Worm (Caenorhabditis elegans) whole organism, young adult: ENCODE measurements around the gene pgl-3.

Source experiments
- B0261.1 ChIP-seq: sonication (generic microtip); optimal IDR thresholded peaks from 2 replicates; lab custom pipeline; 2016; ENCODE audit warnings: mild to moderate bottlenecking, missing genetic modification characterization, moderate library complexity, missing compliant biosample characterization
- B0336.3 ChIP-seq: fragments of 200-800 bp; sonication (Bioruptor generic); IDR thresholded peaks from 2 replicates; pipeline ENCODE4 v1.3.6; 2022; ENCODE audit warnings: missing genetic modification characterization, missing compliant biosample characterization
- C06A6.2 ChIP-seq: fragments of 200-800 bp; sonication (Bioruptor generic); conservative IDR thresholded peaks from 2 replicates; pipeline ENCODE4 v1.3.6; 2022; ENCODE audit warnings: missing genetic modification characterization, missing compliant biosample characterization
- C17E4.6 ChIP-seq: fragments of 200-800 bp; sonication (Bioruptor generic); IDR thresholded peaks from 2 replicates; pipeline ENCODE4 v1.3.6; 2022; ENCODE audit warnings: missing genetic modification reagents, missing genetic modification characterization, missing compliant biosample characterization
- D2030.7 ChIP-seq: fragments of 200-800 bp; sonication (Bioruptor generic); IDR thresholded peaks from 2 replicates; pipeline ENCODE4 v1.3.6; 2022; ENCODE audit warnings: missing genetic modification reagents, missing genetic modification characterization, missing compliant biosample characterization
- F33H1.4 ChIP-seq: fragments of 200-800 bp; sonication (Bioruptor generic); IDR thresholded peaks from 2 replicates; pipeline ENCODE4 v1.3.6; 2022; ENCODE audit warnings: missing genetic modification reagents, missing genetic modification characterization, missing compliant biosample characterization
- F37B4.10 ChIP-seq: fragments of 200-800 bp; sonication (Bioruptor generic); IDR thresholded peaks from 2 replicates; pipeline ENCODE4 v1.3.6; 2022; ENCODE audit warnings: missing genetic modification characterization, missing compliant biosample characterization
- F39B2.1 ChIP-seq: fragments of 200-800 bp; sonication (Bioruptor generic); IDR thresholded peaks from 2 replicates; pipeline ENCODE4 v1.3.6; 2022; ENCODE audit warnings: missing genetic modification reagents, missing genetic modification characterization, missing compliant biosample characterization
- F52B5.7 ChIP-seq: sonication (generic microtip); optimal IDR thresholded peaks from 2 replicates; lab custom pipeline; 2016; ENCODE audit warnings: mild to moderate bottlenecking, missing genetic modification characterization, missing compliant biosample characterization
- Y79H2A.3 ChIP-seq: fragments of 200-800 bp; sonication (Bioruptor generic); conservative IDR thresholded peaks from 2 replicates; pipeline ENCODE4 v1.3.6; 2022; ENCODE audit warnings: missing genetic modification reagents, missing genetic modification characterization, missing compliant biosample characterization
- athp-1 ChIP-seq: sonication (generic microtip); optimal IDR thresholded peaks from 2 replicates; lab custom pipeline; 2017; ENCODE audit warnings: mild to moderate bottlenecking, missing genetic modification characterization, missing compliant biosample characterization
- attf-6 ChIP-seq: fragments of 200-800 bp; sonication (Bioruptor generic); IDR thresholded peaks from 2 replicates; pipeline ENCODE4 v1.3.6; 2022; ENCODE audit warnings: missing genetic modification reagents, missing genetic modification characterization, missing compliant biosample characterization
- cebp-2 ChIP-seq: fragments of 200-800 bp; sonication (Bioruptor generic); IDR thresholded peaks from 2 replicates; pipeline ENCODE4 v1.3.6; 2022; ENCODE audit warnings: missing genetic modification characterization, missing compliant biosample characterization
- ceh-91 ChIP-seq: fragments of 200-800 bp; sonication (Bioruptor generic); IDR thresholded peaks from 2 replicates; pipeline ENCODE4 v1.3.6; 2022; ENCODE audit warnings: missing genetic modification reagents, missing genetic modification characterization, missing compliant biosample characterization
- chd-7 ChIP-seq: sonication (generic microtip); optimal IDR thresholded peaks from 2 replicates; lab custom pipeline; 2016; ENCODE audit warnings: mild to moderate bottlenecking, missing genetic modification characterization, moderate library complexity, missing compliant biosample characterization
- die-1 ChIP-seq: sonication (generic microtip); optimal IDR thresholded peaks from 2 replicates; lab custom pipeline; 2016; ENCODE audit warnings: missing genotype, mild to moderate bottlenecking, missing genetic modification characterization, missing compliant biosample characterization
- dox-1 ChIP-seq: fragments of 200-800 bp; sonication (Bioruptor generic); IDR thresholded peaks from 2 replicates; pipeline ENCODE4 v1.3.6; 2022; ENCODE audit warnings: missing genetic modification reagents, missing genetic modification characterization, missing compliant biosample characterization
- dpl-1 ChIP-seq: fragments of 150-350 bp; optimal IDR thresholded peaks from 2 replicates; lab custom pipeline; 2014; ENCODE audit warnings: missing biosample characterization, missing genetic modification reagents, missing genetic modification characterization
- egl-44 ChIP-seq: fragments of 200-800 bp; sonication (Bioruptor generic); IDR thresholded peaks from 2 replicates; pipeline ENCODE4 v1.3.6; 2022; ENCODE audit warnings: missing genetic modification reagents, missing genetic modification characterization, missing compliant biosample characterization
- ekl-4 ChIP-seq: fragments of 200-800 bp; sonication (Bioruptor generic); IDR thresholded peaks from 2 replicates; pipeline ENCODE4 v1.3.6; 2022; ENCODE audit warnings: missing genetic modification reagents, missing genetic modification characterization, missing compliant biosample characterization
- hmg-20 ChIP-seq: fragments of 200-800 bp; sonication (Bioruptor generic); IDR thresholded peaks from 2 replicates; pipeline ENCODE4 v1.3.6; 2022; ENCODE audit warnings: missing genetic modification reagents, missing genetic modification characterization, missing compliant biosample characterization
- hsf-1 ChIP-seq: fragments of 200-800 bp; sonication (Bioruptor generic); IDR thresholded peaks from 2 replicates; pipeline ENCODE4 v1.3.6; 2022; ENCODE audit warnings: missing genetic modification reagents, missing genetic modification characterization, missing compliant biosample characterization
- lin-35 ChIP-seq, 3 experiments: fragments of 150-350 bp in 2 of 3; sonication (generic microtip) in 1 of 3; optimal IDR thresholded peaks; 2 replicates each; lab custom pipeline; 2014 to 2018; ENCODE audit warnings: missing biosample characterization in 3 of 3, missing genetic modification characterization in 3 of 3, missing genetic modification reagents in 3 of 3
- lin-40 ChIP-seq: sonication (generic microtip); optimal IDR thresholded peaks from 2 replicates; lab custom pipeline; 2016; ENCODE audit warnings: missing genetic modification characterization, mild to moderate bottlenecking, missing compliant biosample characterization, missing genotype, missing genetic modification reagents
- lin-54 ChIP-seq: fragments of 200-800 bp; sonication (Bioruptor generic); optimal IDR thresholded peaks from 2 replicates; lab custom pipeline; 2018; ENCODE audit warnings: mild to moderate bottlenecking, missing genetic modification characterization, missing compliant biosample characterization
- lir-1 ChIP-seq: fragments of 200-800 bp; sonication (Bioruptor generic); conservative IDR thresholded peaks from 2 replicates; pipeline ENCODE4 v1.3.6; 2022; ENCODE audit warnings: missing genetic modification reagents, missing genetic modification characterization, missing compliant biosample characterization
- lsl-1 ChIP-seq: fragments of 200-800 bp; sonication (Bioruptor generic); optimal IDR thresholded peaks from 2 replicates; lab custom pipeline; 2018; ENCODE audit warnings: mild to moderate bottlenecking, missing genetic modification characterization, moderate library complexity, missing compliant biosample characterization
- madf-10 ChIP-seq: sonication (generic microtip); optimal IDR thresholded peaks from 2 replicates; lab custom pipeline; 2016; ENCODE audit warnings: mild to moderate bottlenecking, missing genetic modification characterization, missing compliant biosample characterization
- mcd-1 ChIP-seq: fragments of 200-800 bp; sonication (Bioruptor generic); IDR thresholded peaks from 2 replicates; pipeline ENCODE4 v1.3.6; 2022; ENCODE audit warnings: missing genetic modification reagents, missing genetic modification characterization, missing compliant biosample characterization
- mel-28 ChIP-seq: sonication (generic microtip); optimal IDR thresholded peaks from 2 replicates; lab custom pipeline; 2016; ENCODE audit warnings: borderline replicate concordance, mild to moderate bottlenecking, missing genetic modification characterization, missing compliant biosample characterization
- pbrm-1 ChIP-seq: fragments of 200-800 bp; sonication (Bioruptor generic); IDR thresholded peaks from 2 replicates; pipeline ENCODE4 v1.3.6; 2022; ENCODE audit warnings: missing genetic modification reagents, missing genetic modification characterization, missing compliant biosample characterization
- rcor-1 ChIP-seq: fragments of 200-800 bp; sonication (Bioruptor generic); IDR thresholded peaks from 2 replicates; pipeline ENCODE4 v1.3.6; 2022; ENCODE audit warnings: missing genetic modification reagents, missing genetic modification characterization, missing compliant biosample characterization
- rec-8 ChIP-seq, 2 experiments: sonication (generic microtip); optimal IDR thresholded peaks; 2 replicates each; lab custom pipeline; 2016; ENCODE audit warnings: mild to moderate bottlenecking in 2 of 2, missing genetic modification characterization in 2 of 2, missing genetic modification reagents in 2 of 2, missing genotype in 2 of 2, missing biosample characterization in 1 of 2, missing compliant biosample characterization in 1 of 2, moderate library complexity in 1 of 2
- rpc-1 ChIP-seq, 2 experiments: fragments of 150-350 bp in 1 of 2; sonication (generic microtip) in 1 of 2; optimal IDR thresholded peaks; 2 replicates each; lab custom pipeline; 2014 to 2018; ENCODE audit warnings: missing biosample characterization in 1 of 2, missing genetic modification characterization in 1 of 2, missing genetic modification reagents in 1 of 2, missing genotype in 1 of 2
- sdz-38 ChIP-seq: sonication (generic microtip); optimal IDR thresholded peaks from 2 replicates; lab custom pipeline; 2016; ENCODE audit warnings: missing genotype, missing genetic modification characterization, missing compliant biosample characterization
- snpc-1.1 ChIP-seq: sonication (generic microtip); optimal IDR thresholded peaks from 2 replicates; lab custom pipeline; 2017; ENCODE audit warnings: missing genetic modification characterization, mild to moderate bottlenecking, missing compliant biosample characterization, antibody characterized with exemption, moderate library complexity, missing genotype, missing genetic modification reagents; ENCODE audit not compliant: insufficient read depth
- snpc-1.3 ChIP-seq: sonication (generic microtip); optimal IDR thresholded peaks from 2 replicates; lab custom pipeline; 2017; ENCODE audit warnings: missing genetic modification characterization, mild to moderate bottlenecking, missing compliant biosample characterization, antibody characterized with exemption, moderate library complexity, missing genotype, missing genetic modification reagents; ENCODE audit not compliant: insufficient read depth
- snpc-4 ChIP-seq, 5 experiments: fragments of 150-350 bp in 1 of 5; sonication (generic microtip) in 4 of 5; optimal IDR thresholded peaks; 2 replicates each; lab custom pipeline; 2014 to 2018; ENCODE audit warnings: missing genetic modification characterization in 5 of 5, missing biosample characterization in 3 of 5, antibody characterized with exemption in 2 of 5, mild to moderate bottlenecking in 2 of 5, missing compliant biosample characterization in 2 of 5, missing genotype in 2 of 5, moderate library complexity in 2 of 5, missing genetic modification reagents in 1 of 5
- tbp1 ChIP-seq: fragments of 200-800 bp; sonication (Bioruptor generic); optimal IDR thresholded peaks from 2 replicates; lab custom pipeline; 2018; ENCODE audit warnings: mild to moderate bottlenecking, missing genetic modification characterization, missing compliant biosample characterization
- tbx-9 ChIP-seq: sonication (generic microtip); optimal IDR thresholded peaks from 2 replicates; lab custom pipeline; 2016; ENCODE audit warnings: borderline replicate concordance, missing genetic modification characterization, inconsistent platforms, missing compliant biosample characterization
- tlf-1 ChIP-seq: fragments of 200-800 bp; sonication (Bioruptor generic); optimal IDR thresholded peaks from 2 replicates; lab custom pipeline; 2018; ENCODE audit warnings: mild to moderate bottlenecking, missing genetic modification characterization, missing compliant biosample characterization
- unc-130 ChIP-seq: sonication (generic microtip); optimal IDR thresholded peaks from 2 replicates; lab custom pipeline; 2016; ENCODE audit warnings: missing genetic modification reagents, missing genetic modification characterization, missing compliant biosample characterization
- unc-62 ChIP-seq: fragments of 150-350 bp; optimal IDR thresholded peaks from 2 replicates; lab custom pipeline; 2014; ENCODE audit warnings: missing biosample characterization, missing genetic modification reagents, missing genetic modification characterization
- xnd-1 ChIP-seq: sonication (generic microtip); optimal IDR thresholded peaks from 2 replicates; lab custom pipeline; 2016; ENCODE audit warnings: missing genotype, missing genetic modification reagents, missing genetic modification characterization, missing compliant biosample characterization
- ztf-26 ChIP-seq: sonication (generic microtip); optimal IDR thresholded peaks from 2 replicates; lab custom pipeline; 2017; ENCODE audit warnings: missing genetic modification characterization, missing compliant biosample characterization

The pgl-3 gene

DNA sequence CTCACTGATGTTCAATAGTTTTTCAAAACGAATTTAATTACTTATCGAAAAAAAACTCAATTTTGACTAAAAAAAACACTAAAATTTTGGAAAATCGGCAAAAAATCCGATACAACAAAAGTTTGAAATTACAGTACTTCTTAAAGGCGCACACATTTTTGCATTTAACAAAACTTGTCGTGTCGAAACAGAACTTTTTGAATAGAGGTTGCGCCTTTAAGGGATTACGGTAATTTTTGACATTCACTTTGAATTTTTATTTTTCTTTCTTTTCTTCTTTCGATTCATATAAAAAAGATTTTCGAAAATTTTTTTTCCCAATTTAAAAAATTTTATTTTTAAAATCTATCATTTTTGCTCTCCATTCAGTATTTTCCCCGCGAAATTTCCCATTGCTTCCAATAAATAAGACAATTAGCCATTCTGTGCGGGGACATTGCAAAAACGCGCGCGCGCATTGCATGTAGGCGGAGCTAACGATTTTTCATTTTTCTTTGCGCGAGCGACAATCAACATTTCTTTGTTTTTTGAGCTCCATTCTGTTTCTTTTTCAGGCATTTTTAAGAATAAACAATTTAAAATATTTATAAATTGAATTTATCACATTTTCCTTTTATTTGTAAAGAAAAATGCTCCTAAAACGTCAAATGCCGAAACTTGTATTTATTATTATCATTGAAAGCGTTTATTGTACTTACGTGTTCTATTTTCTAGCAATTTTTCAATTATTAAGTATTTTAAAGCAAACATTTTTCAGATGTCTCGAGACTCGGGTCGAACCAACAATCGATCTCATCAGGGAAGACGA lies 24.4 kb upstream of the pgl-3 start, which contains the start of gene F39G3.3:
TSS of gene F39G3.3 (plus strand) at position 758 of the 808 bp plus-strand sequence.
- TF ChIP-seq snpc-1.1 (tag; lab: Kevin White, UChicago) (no peak), lin-40 (tag; lab: Kevin White, UChicago) (peak; percentile 35), athp-1 (tag; lab: Kevin White, UChicago) (peak; percentile 47), rpc-1 (optimal IDR thresholded peaks at IDR 0.05; lab: Kevin White, UChicago) (peak; percentile 45), rpc-1 (tag; optimal IDR thresholded peaks at IDR 0.05; lab: Kevin White, UChicago) (no peak), tbp1 (GFP tag; lab: Kevin White, UChicago) (peak; percentile 48), snpc-4 (GFP tag; optimal IDR thresholded peaks at IDR 0.05; lab: Kevin White, UChicago) (peak; percentile 21), snpc-4 (tag; optimal IDR thresholded peaks at IDR 0.05; lab: Kevin White, UChicago) (peak in 3 of 4 experiments; percentile 43 to 64 (median 59)), Y79H2A.3 (GFP tag; lab: Robert Waterston, UW) (0 out of 2 replicates have a peak, but pooled peaks have one; percentile 24), hsf-1 (GFP tag; lab: Robert Waterston, UW) (peak; percentile 56; the same call in 1 of the 2 replicates), die-1 (peak; percentile 30), pbrm-1 (GFP tag; lab: Robert Waterston, UW) (peak; percentile 56; the same call in 1 of the 2 replicates), F39B2.1 (GFP tag; lab: Robert Waterston, UW) (0 out of 2 replicates have a peak, but pooled peaks have one; percentile 17), unc-130 (peak; percentile 76), mel-28 (no peak), ekl-4 (GFP tag; lab: Robert Waterston, UW) (peak; percentile 52; the same call in 1 of the 2 replicates), lsl-1 (GFP tag; lab: Kevin White, UChicago) (peak; percentile 100), dox-1 (GFP tag; lab: Robert Waterston, UW) (peak; percentile 89), mcd-1 (GFP tag; lab: Robert Waterston, UW) (peak; percentile 56; the same call in 1 of the 2 replicates), tbx-9 (tag; lab: Kevin White, UChicago) (no peak), lir-1 (GFP tag; lab: Robert Waterston, UW) (peak; percentile 40; the same call in 1 of the 2 replicates), lin-35 (GFP tag; optimal IDR thresholded peaks at IDR 0.05; lab: Kevin White, UChicago) (peak in 1 of 3 experiments; percentile 38), xnd-1 (tag; lab: Kevin White, UChicago) (peak; percentile 97), unc-62 (GFP tag; lab: Kevin White, UChicago) (no peak), attf-6 (GFP tag; lab: Robert Waterston, UW) (0 out of 2 replicates have a peak, but pooled peaks have one; percentile 8), lin-54 (GFP tag; lab: Kevin White, UChicago) (peak; percentile 83), chd-7 (no peak), B0336.3 (peak; percentile 77), rcor-1 (GFP tag; lab: Robert Waterston, UW) (no peak), tlf-1 (peak; percentile 65), sdz-38 (tag; lab: Kevin White, UChicago) (no peak), F37B4.10 (no peak), dpl-1 (peak; percentile 71), F52B5.7 (tag; lab: Kevin White, UChicago) (no peak), ceh-91 (GFP tag; lab: Robert Waterston, UW) (peak; percentile 79), D2030.7 (GFP tag; lab: Robert Waterston, UW) (peak; percentile 82), madf-10 (tag; lab: Kevin White, UChicago) (peak; percentile 32), B0261.1 (tag; lab: Kevin White, UChicago) (no peak), F33H1.4 (GFP tag; lab: Robert Waterston, UW) (peak; percentile 88), hmg-20 (no peak), rec-8 (tag; optimal IDR thresholded peaks at IDR 0.05; lab: Kevin White, UChicago) (no peak), snpc-1.3 (tag; lab: Kevin White, UChicago) (peak; percentile 67), ztf-26 (no peak), C06A6.2 (GFP tag; lab: Robert Waterston, UW) (no peak), C17E4.6 (GFP tag; lab: Robert Waterston, UW) (peak; percentile 55; the same call in 1 of the 2 replicates), cebp-2 (GFP tag; lab: Robert Waterston, UW) (no peak), egl-44 (GFP tag; lab: Robert Waterston, UW) (no peak)
